In the genomic region with DNA sequence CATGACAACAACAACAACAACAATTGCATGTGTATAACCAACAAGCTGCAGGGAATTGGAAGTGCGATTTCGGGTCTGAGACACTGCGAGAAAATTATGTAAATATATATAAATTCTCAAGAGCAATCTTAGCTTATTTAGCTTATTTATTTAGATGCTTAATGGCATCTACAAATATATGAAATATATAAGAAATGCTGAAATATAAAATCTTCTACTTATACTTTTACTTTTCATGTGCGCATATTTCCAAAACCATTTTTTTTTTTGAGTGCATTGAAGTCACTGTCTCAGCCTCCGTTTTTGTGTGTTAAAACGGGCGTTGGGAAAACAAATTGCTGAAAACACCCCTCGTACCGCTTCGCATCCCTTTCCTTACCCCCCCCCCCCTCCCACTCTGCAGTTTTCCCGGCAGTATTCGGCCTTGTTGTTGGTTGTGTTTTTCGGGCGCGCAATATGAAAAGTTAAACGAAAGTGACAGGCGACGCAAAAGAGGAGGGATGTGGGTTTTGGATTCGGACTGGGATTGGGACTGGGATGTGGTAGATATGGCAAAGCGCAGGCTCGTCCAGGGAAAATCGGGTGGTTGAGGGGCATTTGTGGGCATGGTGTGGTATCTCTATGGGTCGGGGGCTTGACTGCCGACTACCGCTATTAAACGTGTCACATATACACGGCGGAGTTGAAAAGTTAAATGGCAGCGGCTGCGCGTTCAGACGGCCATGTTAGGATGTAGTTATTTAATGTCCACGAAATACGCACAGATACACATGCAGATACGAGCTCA, we compare ENCODE assay signal across 2 fruit fly cellular contexts.
TF ChIP-seq lines count a peak whose summit lies in the region.

No protein-coding gene starts in this region.

TF ChIP-seq in whole organism, embryonic, 481 proteins besides CTCF, POLR2A, EP300 and RAD21 (continued from another document and continues in another):
- TF ChIP-seq CG8388 (GFP tag; optimal IDR thresholded peaks at IDR 0.05; lab: Kevin White, UChicago): peak; percentile 68
- TF ChIP-seq HmgD (GFP tag; optimal IDR thresholded peaks at IDR 0.05; lab: Kevin White, UChicago): no peak
- TF ChIP-seq NFAT (GFP tag; IDR thresholded peaks at IDR 0.05; lab: Robert Waterston, UW): no peak
- peak; percentile 64 for TF ChIP-seq CG6254 (GFP tag; optimal IDR thresholded peaks at IDR 0.05; lab: Kevin White, UChicago)
- TF ChIP-seq CG10366 (GFP tag; IDR thresholded peaks at IDR 0.05; lab: Robert Waterston, UW): peak; percentile 20; the same call in 1 of the 2 replicates
- TF ChIP-seq CG3281 (GFP tag; optimal IDR thresholded peaks at IDR 0.05; lab: Kevin White, UChicago): no peak
- TF ChIP-seq Med (GFP tag; lab: Kevin White, UChicago): peak; percentile 39
- TF ChIP-seq CG15073 (GFP tag; optimal IDR thresholded peaks at IDR 0.05; lab: Kevin White, UChicago): no peak
- peak; percentile 19 for TF ChIP-seq odd (GFP tag; optimal IDR thresholded peaks at IDR 0.05; lab: Kevin White, UChicago)
- no peak for TF ChIP-seq CG14860 (GFP tag; IDR thresholded peaks at IDR 0.05; lab: Robert Waterston, UW; ENCODE audit: partially characterized antibody)
- no peak for TF ChIP-seq CG34422 (GFP tag; IDR thresholded peaks at IDR 0.05; lab: Robert Waterston, UW)
- TF ChIP-seq trh (GFP tag; optimal IDR thresholded peaks at IDR 0.05; lab: Kevin White, UChicago): no peak
- peak; percentile 83 for TF ChIP-seq scrt (GFP tag; optimal IDR thresholded peaks at IDR 0.05; lab: Kevin White, UChicago)
- TF ChIP-seq CG10654 (GFP tag; optimal IDR thresholded peaks at IDR 0.05; lab: Kevin White, UChicago): peak; percentile 22
- peak; percentile 28 for TF ChIP-seq Hsf (GFP tag; optimal IDR thresholded peaks at IDR 0.05; lab: Kevin White, UChicago)
- peak; percentile 50; the same call in 1 of the 2 replicates for TF ChIP-seq seq (GFP tag; IDR thresholded peaks at IDR 0.05; lab: Robert Waterston, UW)
- no peak for TF ChIP-seq Bgb (GFP tag; IDR thresholded peaks at IDR 0.05; lab: Robert Waterston, UW; ENCODE audit: partially characterized antibody)
- no peak for TF ChIP-seq NC2α (GFP tag; optimal IDR thresholded peaks at IDR 0.05; lab: Kevin White, UChicago)
- peak; percentile 41 for TF ChIP-seq nerfin-1 (tag; optimal IDR thresholded peaks at IDR 0.05; lab: Kevin White, UChicago)
- TF ChIP-seq lilli (GFP tag; optimal IDR thresholded peaks at IDR 0.05; lab: Kevin White, UChicago): peak; percentile 4
- TF ChIP-seq cad (GFP tag; optimal IDR thresholded peaks at IDR 0.05; lab: Kevin White, UChicago): no peak
- TF ChIP-seq tna (GFP tag; IDR thresholded peaks at IDR 0.05; lab: Robert Waterston, UW; ENCODE audit: partially characterized antibody): no peak
- TF ChIP-seq Six4 (GFP tag; optimal IDR thresholded peaks at IDR 0.05; lab: Kevin White, UChicago): peak; percentile 46
- TF ChIP-seq CG3065 (GFP tag; optimal IDR thresholded peaks at IDR 0.05; lab: Kevin White, UChicago): no peak
- peak; percentile 71 for TF ChIP-seq CG10959 (GFP tag; IDR thresholded peaks at IDR 0.05; lab: Robert Waterston, UW)
- TF ChIP-seq onecut (GFP tag; IDR thresholded peaks at IDR 0.05; lab: Robert Waterston, UW): peak; percentile 38; the same call in 1 of the 2 replicates
- peak; percentile 90 for TF ChIP-seq dmrt11E (tag; optimal IDR thresholded peaks at IDR 0.05; lab: Kevin White, UChicago)
- no peak for TF ChIP-seq ftz-f1 (GFP tag; optimal IDR thresholded peaks at IDR 0.05; lab: Kevin White, UChicago)
- peak; percentile 78 for TF ChIP-seq CG10979 (tag; optimal IDR thresholded peaks at IDR 0.05; lab: Kevin White, UChicago)
- TF ChIP-seq CrebB (tag; optimal IDR thresholded peaks at IDR 0.05; lab: Kevin White, UChicago): no peak
- TF ChIP-seq CG2116 (GFP tag; optimal IDR thresholded peaks at IDR 0.05; lab: Kevin White, UChicago): peak; percentile 12
- peak; percentile 69 for TF ChIP-seq CG13894 (tag; optimal IDR thresholded peaks at IDR 0.05; lab: Kevin White, UChicago)
- TF ChIP-seq org-1 (GFP tag; optimal IDR thresholded peaks at IDR 0.05; lab: Kevin White, UChicago): peak; percentile 13
- peak; percentile 58 for TF ChIP-seq Sox100B (GFP tag; optimal IDR thresholded peaks at IDR 0.05; lab: Kevin White, UChicago)
- no peak for TF ChIP-seq CG9215 (GFP tag; IDR thresholded peaks at IDR 0.05; lab: Robert Waterston, UW)
- TF ChIP-seq D19A (tag; optimal IDR thresholded peaks at IDR 0.05; lab: Kevin White, UChicago): peak; percentile 63
- peak; percentile 51 for TF ChIP-seq grau (tag; optimal IDR thresholded peaks at IDR 0.05; lab: Kevin White, UChicago)
- TF ChIP-seq CG1024 (GFP tag; IDR thresholded peaks at IDR 0.05; lab: Robert Waterston, UW): peak; percentile 51
- TF ChIP-seq CG7987 (GFP tag; optimal IDR thresholded peaks at IDR 0.05; lab: Kevin White, UChicago): no peak
- no peak for TF ChIP-seq CG9817 (tag; optimal IDR thresholded peaks at IDR 0.05; lab: Kevin White, UChicago)
- TF ChIP-seq Awh (GFP tag; IDR thresholded peaks at IDR 0.05; lab: Robert Waterston, UW): peak; percentile 81
- peak; percentile 77; the same call in 1 of the 2 replicates for TF ChIP-seq ara (GFP tag; IDR thresholded peaks at IDR 0.05; lab: Robert Waterston, UW)
- TF ChIP-seq CG2199 (GFP tag; IDR thresholded peaks at IDR 0.05; lab: Robert Waterston, UW): 0 out of 3 replicates have a peak, but pooled peaks have one; percentile 11
- peak; percentile 68 for TF ChIP-seq CG17328 (GFP tag; IDR thresholded peaks at IDR 0.05; lab: Robert Waterston, UW)
- TF ChIP-seq Aef1 (GFP tag; IDR thresholded peaks at IDR 0.05; lab: Robert Waterston, UW): no peak
- TF ChIP-seq CG13424 (tag; optimal IDR thresholded peaks at IDR 0.05; lab: Kevin White, UChicago): peak; percentile 63
- TF ChIP-seq chinmo (GFP tag; IDR thresholded peaks at IDR 0.05; lab: Robert Waterston, UW; ENCODE audit: partially characterized antibody): no peak
- peak; percentile 49 for TF ChIP-seq CG7839 (tag; optimal IDR thresholded peaks at IDR 0.05; lab: Kevin White, UChicago)
- peak; percentile 54 for TF ChIP-seq pros (GFP tag; optimal IDR thresholded peaks at IDR 0.05; lab: Kevin White, UChicago)
- TF ChIP-seq pzg (GFP tag; optimal IDR thresholded peaks at IDR 0.05; lab: Kevin White, UChicago): no peak
- no peak; the same call in 1 of the 2 replicates for TF ChIP-seq CG8765 (GFP tag; IDR thresholded peaks at IDR 0.05; lab: Robert Waterston, UW)
- peak; percentile 60 for TF ChIP-seq Sox102F (GFP tag; optimal IDR thresholded peaks at IDR 0.05; lab: Kevin White, UChicago)
- peak; percentile 42 for TF ChIP-seq Abd-B (GFP tag; optimal IDR thresholded peaks at IDR 0.05; lab: Kevin White, UChicago)
- no peak for TF ChIP-seq kah (GFP tag; optimal IDR thresholded peaks at IDR 0.05; lab: Kevin White, UChicago)
- peak; percentile 9 for TF ChIP-seq CG8290 (GFP tag; optimal IDR thresholded peaks at IDR 0.05; lab: Kevin White, UChicago)
- no peak for TF ChIP-seq CG8290 (tag; optimal IDR thresholded peaks at IDR 0.05; lab: Kevin White, UChicago)
- TF ChIP-seq pb (GFP tag; optimal IDR thresholded peaks at IDR 0.05; lab: Kevin White, UChicago): no peak
- TF ChIP-seq eve (GFP tag; optimal IDR thresholded peaks at IDR 0.05; lab: Kevin White, UChicago): peak in 1 of 2 experiments; percentile 65
- TF ChIP-seq CG12104 (GFP tag; optimal IDR thresholded peaks at IDR 0.05; lab: Kevin White, UChicago): no peak
- TF ChIP-seq CG33557 (GFP tag; optimal IDR thresholded peaks at IDR 0.05; lab: Kevin White, UChicago): peak; percentile 69

TF ChIP-seq in whole organism, prepupa, 60 proteins besides CTCF, POLR2A, EP300 and RAD21 (continued from another document):
- TF ChIP-seq CG11294 (GFP tag; IDR thresholded peaks at IDR 0.05; lab: Robert Waterston, UW): no peak
- peak; percentile 22 for TF ChIP-seq Hr4 (GFP tag; optimal IDR thresholded peaks at IDR 0.05; lab: Kevin White, UChicago)
- TF ChIP-seq Smox (GFP tag; optimal IDR thresholded peaks at IDR 0.05; lab: Kevin White, UChicago): no peak
- TF ChIP-seq CG15336 (GFP tag; IDR thresholded peaks at IDR 0.05; lab: Robert Waterston, UW): peak; percentile 62
- TF ChIP-seq CG9139 (GFP tag; optimal IDR thresholded peaks at IDR 0.05; lab: Kevin White, UChicago): no peak
- no peak for TF ChIP-seq vri (GFP tag; optimal IDR thresholded peaks at IDR 0.05; lab: Kevin White, UChicago)
